Worm (Caenorhabditis elegans) whole organism, mixed stage, embryonic: ENCODE results near the gene cyp-33C6.

Experiments
- ceh-39 ChIP-seq: fragments of 150-350 bp; optimal IDR thresholded peaks from 2 replicates; lab custom pipeline; 2014; ENCODE audit warnings: missing biosample characterization, missing genetic modification characterization
- elt-1 ChIP-seq: sonication (generic microtip); optimal IDR thresholded peaks from 2 replicates; lab custom pipeline; 2017; ENCODE audit warnings: missing genetic modification characterization, mild to moderate bottlenecking, missing compliant biosample characterization, antibody characterized with exemption, moderate library complexity, borderline replicate concordance; ENCODE audit not compliant: insufficient read depth
- lin-13 ChIP-seq: fragments of 150-350 bp; optimal IDR thresholded peaks from 2 replicates; lab custom pipeline; 2014; ENCODE audit warnings: missing biosample characterization, missing genetic modification characterization
- mab-5 ChIP-seq: fragments of 150-350 bp; optimal IDR thresholded peaks from 2 replicates; lab custom pipeline; 2014; ENCODE audit warnings: missing biosample characterization, missing genetic modification characterization
- mep-1 ChIP-seq: fragments of 150-350 bp; optimal IDR thresholded peaks from 2 replicates; lab custom pipeline; 2017; ENCODE audit warnings: missing biosample characterization, missing genetic modification reagents, missing genetic modification characterization, inconsistent platforms
- mls-2 ChIP-seq: sonication (generic microtip); optimal IDR thresholded peaks from 2 replicates; lab custom pipeline; 2016; ENCODE audit warnings: mild to moderate bottlenecking, missing genetic modification characterization, moderate library complexity, missing compliant biosample characterization
- nhr-2 ChIP-seq: fragments of 150-350 bp; optimal IDR thresholded peaks from 2 replicates; lab custom pipeline; 2014; ENCODE audit warnings: missing biosample characterization, missing genetic modification characterization
- nhr-76 ChIP-seq: sonication (generic microtip); optimal IDR thresholded peaks from 2 replicates; lab custom pipeline; 2017; ENCODE audit warnings: missing biosample characterization, missing genetic modification characterization
- pha-4 ChIP-seq: fragments of 150-350 bp; optimal IDR thresholded peaks from 2 replicates; lab custom pipeline; 2018; ENCODE audit warnings: missing biosample characterization, missing genetic modification reagents, missing genetic modification characterization
- tbx-8 ChIP-seq: fragments of 200-800 bp; sonication (Bioruptor generic); optimal IDR thresholded peaks from 2 replicates; lab custom pipeline; 2018; ENCODE audit warnings: mild to moderate bottlenecking, missing genetic modification characterization, moderate library complexity, missing compliant biosample characterization
- unc-62 ChIP-seq: fragments of 150-350 bp; optimal IDR thresholded peaks from 2 replicates; lab custom pipeline; 2014; ENCODE audit warnings: missing biosample characterization, missing genetic modification reagents, missing genetic modification characterization
- zip-8 ChIP-seq: fragments of 150-350 bp; optimal IDR thresholded peaks from 2 replicates; lab custom pipeline; 2014; ENCODE audit warnings: missing biosample characterization, missing genetic modification characterization

Gene cyp-33C6

ce11 chrV:2200402-2200801, 48.8 kb downstream of the cyp-33C6 start:
- TF ChIP-seq tbx-8 (GFP tag; lab: Kevin White, UChicago), result no peak
- TF ChIP-seq nhr-2 (tag; lab: Kevin White, UChicago), result no peak
- TF ChIP-seq nhr-76 (tag; lab: Kevin White, UChicago), result no peak
- TF ChIP-seq mab-5 (tag; lab: Kevin White, UChicago), result no peak
- TF ChIP-seq pha-4 (tag; lab: Kevin White, UChicago), result no peak
- TF ChIP-seq unc-62 (GFP tag; lab: Kevin White, UChicago), result no peak

ce11 chrV:2199594-2199993, 49.6 kb downstream of the cyp-33C6 start:
- TF ChIP-seq mls-2, result no peak
- no peak for TF ChIP-seq elt-1 (tag; lab: Kevin White, UChicago)
- TF ChIP-seq ceh-39 (tag; lab: Kevin White, UChicago), result no peak
- TF ChIP-seq lin-13 (tag; lab: Kevin White, UChicago), result no peak
- TF ChIP-seq unc-62 (GFP tag; lab: Kevin White, UChicago), result no peak
- no peak for TF ChIP-seq zip-8 (tag; lab: Kevin White, UChicago)
- no peak for TF ChIP-seq mep-1 (tag; lab: Kevin White, UChicago)
